Fruit fly (Drosophila melanogaster) whole organism, adult: Measurements from ENCODE around the gene Taf2.

ENCODE experiments used
- CG11617 ChIP-seq: fragments of 200-800 bp; sonication (Bioruptor generic); optimal IDR thresholded peaks from 2 replicates; lab custom pipeline; 2017; ENCODE audit warnings: mild to moderate bottlenecking, missing biosample characterization, missing genetic modification reagents, missing genetic modification characterization
- CG12768 ChIP-seq: fragments of 200-800 bp; sonication (Bioruptor generic); optimal IDR thresholded peaks from 2 replicates; lab custom pipeline; 2017; ENCODE audit warnings: missing biosample characterization, missing genetic modification characterization, mild to moderate bottlenecking, moderate library complexity, missing genetic modification reagents
- CG14711 ChIP-seq: fragments of 200-800 bp; sonication (Bioruptor generic); optimal IDR thresholded peaks from 2 replicates; lab custom pipeline; 2018; ENCODE audit warnings: missing biosample characterization, mild to moderate bottlenecking, missing genetic modification characterization, moderate library complexity
- CG1620 ChIP-seq: fragments of 200-800 bp; sonication (Bioruptor generic); optimal IDR thresholded peaks from 2 replicates; lab custom pipeline; 2016; ENCODE audit warnings: missing biosample characterization, missing genetic modification characterization
- CG33017 ChIP-seq: fragments of 200-800 bp; sonication (Bioruptor generic); optimal IDR thresholded peaks from 2 replicates; lab custom pipeline; 2018; ENCODE audit warnings: missing biosample characterization, mild to moderate bottlenecking, missing genetic modification characterization, moderate library complexity
- CG5204 ChIP-seq: fragments of 200-800 bp; sonication (Bioruptor generic); optimal IDR thresholded peaks from 2 replicates; lab custom pipeline; 2016; ENCODE audit warnings: missing biosample characterization, missing genetic modification characterization
- CG7045 ChIP-seq: fragments of 200-800 bp; sonication (Bioruptor generic); optimal IDR thresholded peaks from 2 replicates; lab custom pipeline; 2017; ENCODE audit warnings: missing biosample characterization, mild to moderate bottlenecking, missing genetic modification characterization
- CG7101 ChIP-seq: fragments of 200-800 bp; sonication (Bioruptor generic); optimal IDR thresholded peaks from 2 replicates; lab custom pipeline; 2018; ENCODE audit warnings: missing biosample characterization, mild to moderate bottlenecking, missing genetic modification characterization, moderate library complexity
- Clk ChIP-seq: fragments of 200-800 bp; sonication (Bioruptor generic); optimal IDR thresholded peaks from 2 replicates; lab custom pipeline; 2017; ENCODE audit warnings: missing biosample characterization, missing genetic modification characterization
- Crg-1 ChIP-seq: fragments of 200-800 bp; sonication (Bioruptor generic); optimal IDR thresholded peaks from 2 replicates; lab custom pipeline; 2016; ENCODE audit warnings: missing biosample characterization, missing genetic modification characterization
- Hr96 ChIP-seq: fragments of 200-800 bp; sonication (Bioruptor generic); optimal IDR thresholded peaks from 2 replicates; lab custom pipeline; 2016; ENCODE audit warnings: missing biosample characterization, missing genetic modification characterization
- Mnt ChIP-seq: fragments of 200-800 bp; sonication (Bioruptor generic); optimal IDR thresholded peaks from 2 replicates; lab custom pipeline; 2016; ENCODE audit warnings: missing biosample characterization, mild to moderate bottlenecking, missing genetic modification characterization
- bab1 ChIP-seq: fragments of 200-800 bp; sonication (Bioruptor generic); optimal IDR thresholded peaks from 3 replicates; lab custom pipeline; 2019; ENCODE audit warnings: missing biosample characterization, mild to moderate bottlenecking, missing genetic modification characterization, moderate library complexity
- cic ChIP-seq: fragments of 200-800 bp; sonication (Bioruptor generic); optimal IDR thresholded peaks from 2 replicates; lab custom pipeline; 2017; ENCODE audit warnings: missing biosample characterization, mild to moderate bottlenecking, missing genetic modification characterization, moderate library complexity
- cnc ChIP-seq, 2 experiments: fragments of >200 bp; optimal IDR thresholded peaks; 2 replicates each; lab custom pipeline; 2017
- kay ChIP-seq: fragments of 200-800 bp; sonication (Bioruptor generic); peaks from one replicate; lab custom pipeline; 2016; ENCODE audit warnings: missing biosample characterization, missing genetic modification characterization, borderline replicate concordance
- ovo ChIP-seq: fragments of 200-800 bp; sonication (Bioruptor generic); optimal IDR thresholded peaks from 2 replicates; lab custom pipeline; 2016; ENCODE audit warnings: missing biosample characterization, missing genetic modification characterization
- pad ChIP-seq: fragments of 200-800 bp; sonication (Bioruptor generic); optimal IDR thresholded peaks from 3 replicates; lab custom pipeline; 2017; ENCODE audit warnings: missing biosample characterization, missing genetic modification characterization, mild to moderate bottlenecking, moderate library complexity, missing genetic modification reagents
- tj ChIP-seq: fragments of 200-800 bp; sonication (Bioruptor generic); optimal IDR thresholded peaks from 3 replicates; lab custom pipeline; 2017; ENCODE audit warnings: missing biosample characterization, mild to moderate bottlenecking, missing genetic modification characterization, moderate library complexity
- toe ChIP-seq: fragments of 200-800 bp; sonication (Bioruptor generic); optimal IDR thresholded peaks from 2 replicates; lab custom pipeline; 2016; ENCODE audit warnings: missing biosample characterization, missing genetic modification characterization

Taf2 gene

dm6 chr3L:9853895-9854470 is 34.5 kb downstream of the Taf2 start:
- no peak for TF ChIP-seq CG1620 (GFP tag; lab: Kevin White, UChicago)
- TF ChIP-seq CG7101: no peak
- TF ChIP-seq ovo (GFP tag; lab: Kevin White, UChicago): no peak
- TF ChIP-seq Clk (GFP tag; lab: Kevin White, UChicago): no peak
- TF ChIP-seq CG12768 (GFP tag; lab: Kevin White, UChicago): no peak
- no peak for TF ChIP-seq cnc (optimal IDR thresholded peaks at IDR 0.05; lab: Kevin White, UChicago)
- TF ChIP-seq CG33017 (tag; lab: Kevin White, UChicago): no peak
- TF ChIP-seq pad (GFP tag; lab: Kevin White, UChicago): peak; percentile 36
- no peak for TF ChIP-seq CG14711
- TF ChIP-seq Hr96: no peak
- TF ChIP-seq tj (GFP tag; lab: Kevin White, UChicago): peak; percentile 12
- no peak for TF ChIP-seq Crg-1
- TF ChIP-seq kay (GFP tag; lab: Kevin White, UChicago): no peak
- TF ChIP-seq Mnt: peak; percentile 72
- TF ChIP-seq CG7045 (GFP tag; lab: Kevin White, UChicago): no peak
- no peak for TF ChIP-seq toe (GFP tag; lab: Kevin White, UChicago)
- peak; percentile 99 for TF ChIP-seq cic (GFP tag; lab: Kevin White, UChicago)

DNA sequence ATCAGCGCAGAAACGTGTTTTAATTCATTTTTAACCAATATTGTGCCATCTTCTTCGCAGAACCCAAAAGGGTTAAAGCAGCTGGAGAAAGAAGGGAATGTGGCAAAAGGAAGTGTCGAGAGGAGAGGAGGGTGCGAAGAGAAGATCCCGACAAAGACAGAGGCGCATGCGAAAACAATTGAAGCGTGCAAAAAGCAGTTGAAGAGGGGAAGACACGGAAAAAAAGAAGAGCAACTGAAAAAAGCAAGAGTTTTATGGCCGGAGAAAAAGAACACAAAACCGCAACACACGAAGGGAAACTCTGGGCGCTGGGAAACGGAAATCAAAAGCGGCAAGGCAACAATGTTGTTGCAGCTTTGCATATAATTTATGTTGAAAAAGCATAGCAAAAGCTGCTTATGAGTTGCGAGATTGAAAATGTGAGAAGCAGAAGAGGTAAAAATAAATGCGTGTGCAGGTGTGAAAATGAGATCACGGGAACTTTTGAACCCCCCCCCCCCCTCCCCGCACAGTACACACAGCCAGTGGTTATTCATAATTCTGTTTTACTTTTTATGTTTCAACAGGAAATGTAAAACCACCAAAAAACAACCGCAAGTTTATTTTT is 35.2 kb downstream of the Taf2 start:
- no peak for TF ChIP-seq CG7101
- peak; percentile 40 for TF ChIP-seq CG14711

- no peak for TF ChIP-seq CG11617 (GFP tag; lab: Kevin White, UChicago)
- no peak for TF ChIP-seq CG12768 (GFP tag; lab: Kevin White, UChicago)
- no peak for TF ChIP-seq toe (GFP tag; lab: Kevin White, UChicago)
- TF ChIP-seq Clk (GFP tag; lab: Kevin White, UChicago): no peak
- TF ChIP-seq CG1620 (GFP tag; lab: Kevin White, UChicago): no peak
- TF ChIP-seq tj (GFP tag; lab: Kevin White, UChicago): no peak
- no peak for TF ChIP-seq Mnt
- TF ChIP-seq ovo (GFP tag; lab: Kevin White, UChicago): no peak
- no peak for TF ChIP-seq Hr96
- TF ChIP-seq CG7045 (GFP tag; lab: Kevin White, UChicago): no peak
- TF ChIP-seq bab1: no peak
These were observed 37.3 kb downstream of the Taf2 start for dm6 chr3L:9851000-9851671.

dm6 chr3L:9850114-9850513 is 38.4 kb downstream of the Taf2 start:
- TF ChIP-seq tj (GFP tag; lab: Kevin White, UChicago) (no peak), Mnt (no peak), CG11617 (GFP tag; lab: Kevin White, UChicago) (no peak), toe (GFP tag; lab: Kevin White, UChicago) (no peak), CG5204 (GFP tag; lab: Kevin White, UChicago) (no peak), ovo (GFP tag; lab: Kevin White, UChicago) (no peak), CG1620 (GFP tag; lab: Kevin White, UChicago) (no peak), CG7045 (GFP tag; lab: Kevin White, UChicago) (no peak), cic (GFP tag; lab: Kevin White, UChicago) (no peak), Clk (GFP tag; lab: Kevin White, UChicago) (no peak), pad (GFP tag; lab: Kevin White, UChicago) (no peak), CG33017 (tag; lab: Kevin White, UChicago) (no peak)

DNA sequence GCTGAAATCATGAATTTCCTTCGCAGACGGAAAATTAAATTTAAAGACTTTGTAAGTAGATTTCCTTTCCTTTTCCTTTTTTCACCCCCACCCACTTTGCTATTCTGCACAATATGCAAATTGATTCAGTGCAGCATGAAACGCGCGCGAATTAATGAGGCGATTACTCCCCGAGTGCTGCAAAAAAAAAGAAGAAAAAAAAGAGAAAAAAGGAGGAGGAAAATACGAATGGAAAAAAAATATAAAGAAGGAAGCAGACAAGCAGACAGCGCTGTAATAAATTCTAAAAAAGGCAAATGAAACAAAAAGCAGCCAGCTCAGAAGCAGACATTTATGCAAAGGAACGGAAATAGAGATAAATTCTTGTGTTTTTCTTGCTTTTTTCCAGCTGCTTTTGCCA is 39.7 kb downstream of the Taf2 start:
- peak; percentile 42 for TF ChIP-seq tj (GFP tag; lab: Kevin White, UChicago)
- TF ChIP-seq CG14711: no peak

DNA sequence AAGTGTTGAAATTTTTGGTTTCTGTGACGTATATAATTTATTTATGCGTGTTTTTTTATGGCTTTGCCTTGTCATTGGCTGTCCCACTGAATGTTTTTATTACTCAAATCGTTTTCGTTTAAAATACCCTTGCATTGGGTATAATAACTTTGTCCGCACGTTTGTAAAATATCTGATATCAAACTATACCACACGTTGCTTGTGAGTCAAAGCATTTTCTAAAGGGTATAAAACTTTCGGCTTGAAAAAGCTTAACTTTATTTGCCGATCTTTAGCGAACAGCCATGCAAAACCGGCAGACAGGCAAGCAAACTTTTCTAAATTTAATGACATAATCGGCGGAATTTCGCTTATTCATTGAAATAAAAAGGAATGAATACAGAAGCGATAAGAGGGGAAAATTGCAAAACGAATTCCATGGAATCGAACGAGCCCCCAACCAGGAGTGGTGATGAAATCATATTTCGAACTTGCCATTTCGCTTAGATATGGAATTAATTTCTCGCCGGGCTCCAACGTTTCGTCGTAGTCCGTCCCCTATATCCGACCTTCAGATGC is 41.0 kb downstream of the Taf2 start:
- peak; percentile 24 for TF ChIP-seq CG14711
- TF ChIP-seq tj (GFP tag; lab: Kevin White, UChicago): peak; percentile 87
- no peak for TF ChIP-seq Hr96
